Worm (Caenorhabditis elegans) whole organism, mixed stage, embryonic: Measurements from ENCODE around the gene F35G12.5.

Experiments used
- M03D4.4 ChIP-seq: sonication (generic microtip); optimal IDR thresholded peaks from 2 replicates; lab custom pipeline; 2017; ENCODE audit warnings: mild to moderate bottlenecking, missing genetic modification characterization, missing compliant biosample characterization
- unc-62 ChIP-seq: fragments of 150-350 bp; optimal IDR thresholded peaks from 2 replicates; lab custom pipeline; 2014; ENCODE audit warnings: missing biosample characterization, missing genetic modification reagents, missing genetic modification characterization

- peak; percentile 69 for TF ChIP-seq unc-62 (GFP tag; lab: Kevin White, UChicago)
- TF ChIP-seq M03D4.4 (tag; lab: Kevin White, UChicago) = no peak
These were observed 23.5 kb upstream of the F35G12.5 start for ce11 chrIII:4560393-4560890.
